Worm (Caenorhabditis elegans): ENCODE data around the gene sao-1.
A peak's percentile ranks its signal among the peaks of the same experiment; 100 is the strongest.

The sao-1 gene

DNA sequence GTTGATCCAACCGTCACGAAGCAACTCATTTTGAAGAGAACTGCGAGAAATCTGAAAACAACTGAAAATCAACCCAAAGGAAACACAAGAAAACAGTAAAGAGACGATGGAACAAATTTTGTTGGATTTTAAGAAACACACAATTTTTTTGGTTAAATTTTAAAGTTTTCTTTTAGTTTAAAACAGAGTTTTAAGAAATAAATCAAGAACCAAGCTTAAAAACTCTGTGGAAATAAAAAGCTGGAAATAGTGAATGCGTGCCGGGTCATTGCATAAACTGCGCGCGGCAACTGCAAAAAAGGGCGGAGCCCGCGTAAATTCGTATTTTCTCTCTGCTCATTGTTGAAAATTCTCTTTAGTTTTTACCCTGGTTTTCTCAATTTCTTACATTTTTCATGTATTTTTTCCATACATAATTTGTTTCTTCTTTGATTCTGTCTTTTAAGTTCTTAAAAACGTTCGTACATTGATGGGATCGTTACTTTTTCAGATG lies 1.8 kb upstream of the sao-1 start, which contains the start of the genes algn-13 and R10D12.13 (continued):
- no peak for TF ChIP-seq F10B5.3 (tag; optimal IDR thresholded peaks at IDR 0.05)
- TF ChIP-seq dpl-1 (GFP tag; optimal IDR thresholded peaks at IDR 0.05): peak; percentile 70
- TF ChIP-seq F37D6.2 (tag; optimal IDR thresholded peaks at IDR 0.05): no peak
- TF ChIP-seq set-16 (GFP tag; IDR thresholded peaks at IDR 0.05): no peak
- no peak for TF ChIP-seq nhr-41 (GFP tag; IDR thresholded peaks at IDR 0.05)
- TF ChIP-seq R02D3.7 (tag; optimal IDR thresholded peaks at IDR 0.05): no peak
- no peak for TF ChIP-seq daf-16 (GFP tag; optimal IDR thresholded peaks at IDR 0.05)
- TF ChIP-seq daf-16 (tag; optimal IDR thresholded peaks at IDR 0.05): peak; percentile 27
- TF ChIP-seq ceh-28 (tag; optimal IDR thresholded peaks at IDR 0.05): no peak
- TF ChIP-seq snpc-4 (tag; optimal IDR thresholded peaks at IDR 0.05): no peak
- TF ChIP-seq nhr-11 (tag; optimal IDR thresholded peaks at IDR 0.05): peak; percentile 1
- TF ChIP-seq zfp-2 (tag; optimal IDR thresholded peaks at IDR 0.05): no peak
- TF ChIP-seq aly-2 (tag; optimal IDR thresholded peaks at IDR 0.05): no peak
- TF ChIP-seq zfp-3 (GFP tag; conservative IDR thresholded peaks at IDR 0.05): no peak
- no peak for TF ChIP-seq daf-12 (tag; optimal IDR thresholded peaks at IDR 0.05)
- no peak for TF ChIP-seq Y75B8A.6 (GFP tag; IDR thresholded peaks at IDR 0.05)
- no peak for TF ChIP-seq ama-1 (optimal IDR thresholded peaks at IDR 0.05)
- TF ChIP-seq unc-130 (GFP tag; optimal IDR thresholded peaks at IDR 0.05): peak; percentile 72
- TF ChIP-seq lsy-2 (tag; optimal IDR thresholded peaks at IDR 0.05): no peak
- peak; percentile 82 for TF ChIP-seq lin-38 (GFP tag; IDR thresholded peaks at IDR 0.05)
- no peak for TF ChIP-seq ZK546.5 (tag; optimal IDR thresholded peaks at IDR 0.05)
- TF ChIP-seq D1046.2 (GFP tag; IDR thresholded peaks at IDR 0.05): no peak
- no peak for TF ChIP-seq unc-39 (tag; optimal IDR thresholded peaks at IDR 0.05)
- TF ChIP-seq dmd-9 (GFP tag; IDR thresholded peaks at IDR 0.05): no peak
- TF ChIP-seq gei-8 (GFP tag; optimal IDR thresholded peaks at IDR 0.05): no peak
- no peak for TF ChIP-seq madf-9 (GFP tag; conservative IDR thresholded peaks at IDR 0.05)
- no peak for TF ChIP-seq nhr-25 (tag; optimal IDR thresholded peaks at IDR 0.05; ENCODE audit: borderline replicate concordance, insufficient read depth)
- no peak for TF ChIP-seq Y5F2A.4 (GFP tag; optimal IDR thresholded peaks at IDR 0.05)
- TF ChIP-seq ceh-44 (GFP tag; IDR thresholded peaks at IDR 0.05): no peak
- TF ChIP-seq F49E8.2 (tag; optimal IDR thresholded peaks at IDR 0.05; ENCODE audit: borderline replicate concordance): no peak
- no peak for TF ChIP-seq jun-1 (tag; optimal IDR thresholded peaks at IDR 0.05)
- no peak for TF ChIP-seq daf-8 (GFP tag; IDR thresholded peaks at IDR 0.05)
- TF ChIP-seq fkh-10 (GFP tag; optimal IDR thresholded peaks at IDR 0.05): no peak
- no peak for TF ChIP-seq ZK337.2 (GFP tag; IDR thresholded peaks at IDR 0.05)
- TF ChIP-seq nhr-77 (tag; optimal IDR thresholded peaks at IDR 0.05): no peak
- TF ChIP-seq arid-1 (GFP tag; conservative IDR thresholded peaks at IDR 0.05): peak; percentile 56; the same call in 1 of the 2 replicates
- TF ChIP-seq rbr-2 (tag; optimal IDR thresholded peaks at IDR 0.05): peak; percentile 32
- TF ChIP-seq zag-1 (tag; optimal IDR thresholded peaks at IDR 0.05): no peak
- no peak for TF ChIP-seq php-3 (GFP tag; IDR thresholded peaks at IDR 0.05)
- TF ChIP-seq mdt-29 (GFP tag; IDR thresholded peaks at IDR 0.05): no peak
- TF ChIP-seq mes-2 (tag; optimal IDR thresholded peaks at IDR 0.05; ENCODE audit: poor library complexity, severe bottlenecking): peak; percentile 93
- no peak for TF ChIP-seq lin-1 (GFP tag; IDR thresholded peaks at IDR 0.05)
- TF ChIP-seq duxl-1 (tag; optimal IDR thresholded peaks at IDR 0.05; ENCODE audit: poor library complexity): peak; percentile 54
- TF ChIP-seq mxl-3 (GFP tag; optimal IDR thresholded peaks at IDR 0.05): no peak
- TF ChIP-seq Y48G9A.11 (GFP tag; IDR thresholded peaks at IDR 0.05): 0 out of 2 replicates have a peak, but pooled peaks have one; percentile 32
- peak; percentile 35 for TF ChIP-seq nhr-6 (tag; optimal IDR thresholded peaks at IDR 0.05)
- no peak for TF ChIP-seq F26F4.8 (GFP tag; conservative IDR thresholded peaks at IDR 0.05)
- TF ChIP-seq nhr-28 (tag; optimal IDR thresholded peaks at IDR 0.05): peak; percentile 19
- TF ChIP-seq nhr-111 (GFP tag; optimal IDR thresholded peaks at IDR 0.05): no peak
- no peak for TF ChIP-seq lin-15B (tag; optimal IDR thresholded peaks at IDR 0.05)
- no peak for TF ChIP-seq lir-3 (tag; optimal IDR thresholded peaks at IDR 0.05)

Data from whole organism, L4 larva.